Fruit fly (Drosophila melanogaster) Kc167 (cell line): ENCODE data around the gene CG42541.
"Not testable (repeated sequence)": the region's sequence is repeated elsewhere in the genome, so short reads cannot be mapped to it uniquely, and the experiment has no call there.

ENCODE experiments used
- Myc ChIP-seq: fragments of >200 bp; optimal IDR thresholded peaks from 2 replicates; lab custom pipeline; 2017; ENCODE audit warnings: missing external identifiers
- psq ChIP-seq: fragments of >200 bp; optimal IDR thresholded peaks from 2 replicates; lab custom pipeline; 2017; ENCODE audit warnings: missing external identifiers
- ttk ChIP-seq: sonication (Bioruptor generic); optimal IDR thresholded peaks from 2 replicates; lab custom pipeline; 2017; ENCODE audit warnings: missing external identifiers

DNA sequence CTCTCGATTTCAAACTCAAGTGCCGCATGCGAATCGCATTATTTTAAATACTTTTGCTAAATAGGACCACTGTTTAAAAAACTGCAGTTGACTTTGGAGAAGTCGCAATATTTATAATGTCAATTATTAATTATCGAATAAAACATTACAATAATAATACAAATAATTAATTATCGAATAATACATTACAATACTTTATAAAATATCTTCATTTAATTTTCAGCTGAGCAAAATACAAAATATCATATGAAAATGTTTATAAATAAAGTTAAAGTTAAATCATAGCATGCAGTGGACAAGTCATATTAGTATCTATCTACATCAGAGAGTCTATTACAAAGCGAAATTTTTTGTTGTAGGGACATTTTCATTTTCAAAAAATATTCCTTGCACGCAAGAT lies 10.2 kb upstream of the CG42541 start, which contains the start of gene Gem4b:
- not testable (repeated sequence) for TF ChIP-seq ttk (lab: Kevin White, UChicago); psq; Myc (lab: Kevin White, UChicago)
